Fruit fly (Drosophila melanogaster): ENCODE results near the gene CG17298.
A peak's percentile ranks its signal among the peaks of the same experiment; 100 is the strongest.

DNA sequence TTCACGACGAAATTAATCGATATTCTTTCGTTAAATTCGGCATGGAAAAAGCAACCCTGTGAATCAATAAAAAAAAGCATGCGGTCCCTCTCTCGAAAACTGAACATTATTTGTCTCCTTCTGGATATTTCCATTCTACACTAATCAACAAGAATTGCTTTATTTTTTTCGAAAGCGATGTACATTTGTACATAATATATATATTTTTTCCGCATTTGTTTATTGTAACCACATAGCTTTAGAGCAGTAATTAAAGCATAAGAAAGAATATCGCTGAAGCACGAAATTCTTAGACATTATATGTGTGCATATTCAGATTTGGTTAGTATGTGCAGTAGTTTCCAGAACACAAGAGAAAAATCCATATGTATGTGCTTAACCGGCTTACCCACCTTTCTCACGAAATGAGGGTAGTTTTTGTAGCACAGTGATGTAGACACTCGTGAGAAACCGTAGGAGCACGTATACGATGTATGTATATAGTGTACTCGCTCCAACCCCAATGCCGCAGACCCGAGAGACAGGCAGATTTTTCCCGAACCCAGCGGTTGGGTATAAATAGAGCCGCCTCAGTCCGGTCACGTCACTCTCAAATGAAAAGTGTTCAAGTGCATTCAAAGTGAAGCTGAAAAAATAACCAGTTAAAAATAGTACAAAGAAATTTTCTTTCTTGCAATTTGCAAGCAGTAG lies 13.2 kb downstream of the CG17298 start:
- TF ChIP-seq Hr4 (GFP tag; optimal IDR thresholded peaks at IDR 0.05) (peak; percentile 91), CG6854 (GFP tag; optimal IDR thresholded peaks at IDR 0.05) (peak; percentile 74), Lpt (GFP tag; optimal IDR thresholded peaks at IDR 0.05) (peak; percentile 87), CG8119 (GFP tag; IDR thresholded peaks at IDR 0.05) (no peak), CG4318 (GFP tag; optimal IDR thresholded peaks at IDR 0.05) (peak; percentile 83), CG16779 (tag; optimal IDR thresholded peaks at IDR 0.05) (peak; percentile 78), vri (GFP tag; optimal IDR thresholded peaks at IDR 0.05) (peak; percentile 86), fd59A (GFP tag; optimal IDR thresholded peaks at IDR 0.05) (peak; percentile 88), Eip78C (GFP tag) (peak; percentile 98), net (GFP tag; optimal IDR thresholded peaks at IDR 0.05) (peak; percentile 91), Ets96B (tag; optimal IDR thresholded peaks at IDR 0.05) (peak; percentile 95)
